Worm (Caenorhabditis elegans) whole organism, L4 larva: ENCODE measurements around the gene tufm-1.

ENCODE experiments used
- Y5F2A.4 ChIP-seq: fragments of 200-800 bp; sonication (Bioruptor generic); optimal IDR thresholded peaks from 2 replicates; lab custom pipeline; 2018; ENCODE audit warnings: mild to moderate bottlenecking, missing genetic modification characterization, missing compliant biosample characterization
- Y75B8A.6 ChIP-seq: fragments of 200-800 bp; sonication (Bioruptor generic); IDR thresholded peaks from 2 replicates; pipeline ENCODE4 v1.3.6; 2022; ENCODE audit warnings: missing genetic modification reagents, missing genetic modification characterization, missing compliant biosample characterization
- ZK546.5 ChIP-seq, 2 experiments: sonication (generic microtip); optimal IDR thresholded peaks; 2 replicates each; lab custom pipeline; 2017; ENCODE audit warnings: missing biosample characterization in 2 of 2, missing genetic modification characterization in 2 of 2
- ama-1 ChIP-seq: fragments of 150-350 bp; optimal IDR thresholded peaks from 2 replicates; lab custom pipeline; 2014; ENCODE audit warnings: inconsistent platforms, mixed read lengths
- arid-1 ChIP-seq: fragments of 200-800 bp; sonication (Bioruptor generic); conservative IDR thresholded peaks from 2 replicates; pipeline ENCODE4 v1.3.6; 2022; ENCODE audit warnings: missing genetic modification reagents, missing genetic modification characterization, missing compliant biosample characterization
- attf-4 ChIP-seq: sonication (generic microtip); optimal IDR thresholded peaks from 3 replicates; lab custom pipeline; 2017; ENCODE audit warnings: missing biosample characterization, missing genetic modification characterization
- ceh-20 ChIP-seq: fragments of 200-800 bp; sonication (Bioruptor generic); IDR thresholded peaks from 2 replicates; pipeline ENCODE4 v1.3.6; 2022; ENCODE audit warnings: missing genetic modification reagents, missing genetic modification characterization, missing compliant biosample characterization
- ceh-28 ChIP-seq: fragments of 150-350 bp; optimal IDR thresholded peaks from 2 replicates; lab custom pipeline; 2014; ENCODE audit warnings: missing biosample characterization, missing genetic modification reagents, missing genetic modification characterization
- ceh-32 ChIP-seq: sonication (generic microtip); optimal IDR thresholded peaks from 2 replicates; lab custom pipeline; 2016; ENCODE audit warnings: mild to moderate bottlenecking, missing genetic modification characterization, missing compliant biosample characterization; ENCODE audit not compliant: poor library complexity
- ceh-62 ChIP-seq: sonication (generic microtip); optimal IDR thresholded peaks from 2 replicates; lab custom pipeline; 2017; ENCODE audit warnings: missing biosample characterization, missing genetic modification characterization
- ceh-82 ChIP-seq: sonication (generic microtip); optimal IDR thresholded peaks from 2 replicates; lab custom pipeline; 2017; ENCODE audit warnings: missing biosample characterization, missing genetic modification characterization
- daf-12 ChIP-seq: fragments of 150-350 bp; optimal IDR thresholded peaks from 2 replicates; lab custom pipeline; 2014; ENCODE audit warnings: missing biosample characterization, missing genetic modification reagents, missing genetic modification characterization
- daf-16 ChIP-seq, 3 experiments: sonication (generic microtip); optimal IDR thresholded peaks; 2 replicates each; lab custom pipeline; 2016 to 2017; ENCODE audit warnings: missing genetic modification characterization in 3 of 3, missing genetic modification reagents in 3 of 3, mild to moderate bottlenecking in 2 of 3, missing compliant biosample characterization in 2 of 3, missing biosample characterization in 1 of 3, moderate library complexity in 1 of 3
- dmd-9 ChIP-seq: fragments of 200-800 bp; sonication (Bioruptor generic); IDR thresholded peaks from 2 replicates; pipeline ENCODE4 v1.3.6; 2022; ENCODE audit warnings: missing genetic modification reagents, missing genetic modification characterization, missing compliant biosample characterization
- dpl-1 ChIP-seq: fragments of 150-350 bp; optimal IDR thresholded peaks from 2 replicates; lab custom pipeline; 2014; ENCODE audit warnings: missing biosample characterization, missing genetic modification reagents, missing genetic modification characterization
- duxl-1 ChIP-seq: sonication (generic microtip); optimal IDR thresholded peaks from 2 replicates; lab custom pipeline; 2016; ENCODE audit warnings: mild to moderate bottlenecking, missing genetic modification characterization, moderate library complexity, missing compliant biosample characterization; ENCODE audit not compliant: poor library complexity
- dve-1 ChIP-seq: sonication (generic microtip); optimal IDR thresholded peaks from 2 replicates; lab custom pipeline; 2017; ENCODE audit warnings: antibody characterized with exemption, mild to moderate bottlenecking, missing genetic modification characterization, missing compliant biosample characterization; ENCODE audit not compliant: insufficient read depth
- egl-43 ChIP-seq: fragments of 200-800 bp; sonication (Bioruptor generic); IDR thresholded peaks from 2 replicates; pipeline ENCODE4 v1.3.6; 2022; ENCODE audit warnings: missing genetic modification reagents, missing genetic modification characterization, missing compliant biosample characterization
- fkh-10 ChIP-seq: fragments of 150-350 bp; optimal IDR thresholded peaks from 2 replicates; lab custom pipeline; 2014; ENCODE audit warnings: missing biosample characterization, missing genetic modification reagents, missing genetic modification characterization
- fos-1 ChIP-seq: fragments of 150-350 bp; optimal IDR thresholded peaks from 2 replicates; lab custom pipeline; 2014; ENCODE audit warnings: missing biosample characterization, missing genetic modification characterization
- hlh-11 ChIP-seq: fragments of 200-800 bp; sonication (Bioruptor generic); optimal IDR thresholded peaks from 2 replicates; lab custom pipeline; 2018; ENCODE audit warnings: mild to moderate bottlenecking, missing genetic modification characterization, missing compliant biosample characterization
- hlh-30 ChIP-seq: sonication (generic microtip); optimal IDR thresholded peaks from 2 replicates; lab custom pipeline; 2017; ENCODE audit warnings: antibody characterized with exemption, mild to moderate bottlenecking, missing genetic modification characterization, missing compliant biosample characterization; ENCODE audit not compliant: insufficient read depth
- hmg-1.1 ChIP-seq: fragments of 200-800 bp; sonication (Bioruptor generic); IDR thresholded peaks from 2 replicates; pipeline ENCODE4 v1.3.6; 2022; ENCODE audit warnings: missing genetic modification reagents, missing genetic modification characterization, missing compliant biosample characterization
- jun-1 ChIP-seq: fragments of 150-350 bp; optimal IDR thresholded peaks from 2 replicates; lab custom pipeline; 2014; ENCODE audit warnings: missing biosample characterization, missing genetic modification reagents, missing genetic modification characterization
- lin-38 ChIP-seq: fragments of 200-800 bp; sonication (Bioruptor generic); IDR thresholded peaks from 2 replicates; pipeline ENCODE4 v1.3.6; 2022; ENCODE audit warnings: missing genetic modification reagents, missing genetic modification characterization, missing compliant biosample characterization
- lin-39 ChIP-seq: fragments of 150-350 bp; optimal IDR thresholded peaks from 2 replicates; lab custom pipeline; 2014; ENCODE audit warnings: missing biosample characterization, missing genetic modification reagents, missing genetic modification characterization
- lsy-2 ChIP-seq, 2 experiments: fragments of 150-350 bp in 1 of 2; sonication (generic microtip) in 1 of 2; optimal IDR thresholded peaks; 2 replicates each; lab custom pipeline; 2014 to 2017; ENCODE audit warnings: missing biosample characterization in 2 of 2, missing genetic modification characterization in 2 of 2
- madf-5 ChIP-seq, 2 experiments: fragments of 200-800 bp; sonication (Bioruptor generic); IDR thresholded peaks; 2 replicates each; pipeline ENCODE4 v1.3.6; 2022; ENCODE audit warnings: missing compliant biosample characterization in 2 of 2, missing genetic modification characterization in 2 of 2
- mdl-1 ChIP-seq, 2 experiments: fragments of 150-350 bp in 1 of 2; sonication (generic microtip) in 1 of 2; optimal IDR thresholded peaks; 2 replicates each; lab custom pipeline; 2014 to 2017; ENCODE audit warnings: missing biosample characterization in 2 of 2, missing genetic modification characterization in 2 of 2
- mdt-29 ChIP-seq: fragments of 200-800 bp; sonication (Bioruptor generic); IDR thresholded peaks from 2 replicates; pipeline ENCODE4 v1.3.6; 2022; ENCODE audit warnings: missing genetic modification reagents, missing genetic modification characterization, missing compliant biosample characterization
- mep-1 ChIP-seq: fragments of 150-350 bp; sonication (generic microtip); optimal IDR thresholded peaks from 3 replicates; lab custom pipeline; 2014; ENCODE audit warnings: missing biosample characterization, missing genetic modification characterization
- mes-2 ChIP-seq: sonication (generic microtip); optimal IDR thresholded peaks from 2 replicates; lab custom pipeline; 2016; ENCODE audit warnings: missing genotype, mild to moderate bottlenecking, missing genetic modification characterization, missing compliant biosample characterization; ENCODE audit not compliant: poor library complexity, severe bottlenecking
- mxl-2 ChIP-seq: fragments of 200-800 bp; sonication (Bioruptor generic); conservative IDR thresholded peaks from 2 replicates; pipeline ENCODE4 v1.3.6; 2022; ENCODE audit warnings: missing genetic modification reagents, missing genetic modification characterization, missing compliant biosample characterization
- nhr-102 ChIP-seq: sonication (generic microtip); optimal IDR thresholded peaks from 2 replicates; lab custom pipeline; 2016; ENCODE audit warnings: mild to moderate bottlenecking, missing genetic modification characterization, moderate library complexity, missing compliant biosample characterization
- nhr-11 ChIP-seq: fragments of 150-350 bp; optimal IDR thresholded peaks from 2 replicates; lab custom pipeline; 2014; ENCODE audit warnings: missing biosample characterization, missing genetic modification characterization
- nhr-25 ChIP-seq: sonication (generic microtip); optimal IDR thresholded peaks from 2 replicates; lab custom pipeline; 2017; ENCODE audit warnings: missing genetic modification characterization, mild to moderate bottlenecking, missing compliant biosample characterization, antibody characterized with exemption, moderate library complexity, borderline replicate concordance; ENCODE audit not compliant: insufficient read depth
- nhr-28 ChIP-seq: fragments of 150-350 bp; optimal IDR thresholded peaks from 2 replicates; lab custom pipeline; 2014; ENCODE audit warnings: missing biosample characterization, missing genetic modification characterization
- nhr-42 ChIP-seq: fragments of 200-800 bp; sonication (Bioruptor generic); IDR thresholded peaks from 2 replicates; pipeline ENCODE4 v1.3.6; 2022; ENCODE audit warnings: missing genetic modification characterization, missing compliant biosample characterization
- nhr-6 ChIP-seq: fragments of 150-350 bp; optimal IDR thresholded peaks from 2 replicates; lab custom pipeline; 2014; ENCODE audit warnings: missing biosample characterization, missing genetic modification characterization
- nhr-77 ChIP-seq: fragments of 150-350 bp; optimal IDR thresholded peaks from 2 replicates; lab custom pipeline; 2014; ENCODE audit warnings: missing biosample characterization, missing genetic modification characterization
- pha-4 ChIP-seq, 2 experiments: fragments of 150-350 bp in 1 of 2; fragments of 200-800 bp in 1 of 2; sonication (Bioruptor generic) in 1 of 2; IDR thresholded peaks in 1 of 2; optimal IDR thresholded peaks in 1 of 2; 2 replicates each; pipeline versions ENCODE4 v1.3.6 to Lab custom; 2014 to 2022; ENCODE audit warnings: missing genetic modification characterization in 2 of 2, missing genetic modification reagents in 2 of 2, missing biosample characterization in 1 of 2, missing compliant biosample characterization in 1 of 2
- php-3 ChIP-seq: fragments of 200-800 bp; sonication (Bioruptor generic); IDR thresholded peaks from 2 replicates; pipeline ENCODE4 v1.3.6; 2022; ENCODE audit warnings: missing genetic modification reagents, missing genetic modification characterization, missing compliant biosample characterization
- rbr-2 ChIP-seq: sonication (generic microtip); optimal IDR thresholded peaks from 2 replicates; lab custom pipeline; 2016; ENCODE audit warnings: missing genotype, missing genetic modification characterization, missing compliant biosample characterization
- sdz-12 ChIP-seq: fragments of 200-800 bp; sonication (Bioruptor generic); optimal IDR thresholded peaks from 2 replicates; lab custom pipeline; 2018; ENCODE audit warnings: mild to moderate bottlenecking, missing genetic modification characterization, missing compliant biosample characterization
- set-16 ChIP-seq: fragments of 200-800 bp; sonication (Bioruptor generic); IDR thresholded peaks from 2 replicates; pipeline ENCODE4 v1.3.6; 2022; ENCODE audit warnings: missing genetic modification reagents, missing genetic modification characterization, missing compliant biosample characterization
- spr-1 ChIP-seq: sonication (generic microtip); optimal IDR thresholded peaks from 2 replicates; lab custom pipeline; 2016; ENCODE audit warnings: mild to moderate bottlenecking, missing genetic modification characterization, missing compliant biosample characterization
- vab-7 ChIP-seq: fragments of 200-800 bp; sonication (Bioruptor generic); IDR thresholded peaks from 2 replicates; pipeline ENCODE4 v1.3.6; 2022; ENCODE audit warnings: missing genetic modification reagents, missing genetic modification characterization, missing compliant biosample characterization
- zfp-2 ChIP-seq: sonication (generic microtip); optimal IDR thresholded peaks from 2 replicates; lab custom pipeline; 2016; ENCODE audit warnings: mild to moderate bottlenecking, missing genetic modification characterization, missing compliant biosample characterization
- zip-2 ChIP-seq: fragments of 150-350 bp; optimal IDR thresholded peaks from 2 replicates; lab custom pipeline; 2014; ENCODE audit warnings: missing biosample characterization, missing genetic modification characterization

The tufm-1 gene

ce11 chrIII:2768635-2769034, 46.1 kb downstream of the tufm-1 start, which contains the start of gene swsn-3 (continued):
- TF ChIP-seq php-3 (0 out of 2 replicates have a peak, but pooled peaks have one; percentile 20), pha-4 (GFP tag; IDR thresholded peaks at IDR 0.05; lab: Robert Waterston, UW) (peak; percentile 83), pha-4 (tag; optimal IDR thresholded peaks at IDR 0.05; lab: Kevin White, UChicago) (no peak), ceh-32 (tag; lab: Kevin White, UChicago) (no peak), nhr-77 (peak; percentile 65), hmg-1.1 (peak; percentile 77), ceh-20 (no peak), hlh-30 (tag; lab: Kevin White, UChicago) (peak; percentile 87), dve-1 (peak; percentile 86), sdz-12 (GFP tag; lab: Kevin White, UChicago) (peak; percentile 16), Y75B8A.6 (GFP tag; lab: Robert Waterston, UW) (peak; percentile 45; the same call in 1 of the 2 replicates), mxl-2 (GFP tag; lab: Robert Waterston, UW) (0 out of 2 replicates have a peak, but pooled peaks have one; percentile 19), mdl-1 (tag; optimal IDR thresholded peaks at IDR 0.05; lab: Kevin White, UChicago) (peak; percentile 25 to 63), mep-1 (peak; percentile 91), daf-12 (tag; lab: Kevin White, UChicago) (no peak), egl-43 (GFP tag; lab: Robert Waterston, UW) (no peak), nhr-6 (tag; lab: Kevin White, UChicago) (peak; percentile 93), nhr-28 (tag; lab: Kevin White, UChicago) (peak; percentile 53), mdt-29 (GFP tag; lab: Robert Waterston, UW) (no peak), dmd-9 (GFP tag; lab: Robert Waterston, UW) (no peak), ceh-62 (tag; lab: Kevin White, UChicago) (no peak), set-16 (GFP tag; lab: Robert Waterston, UW) (no peak), jun-1 (tag; lab: Kevin White, UChicago) (no peak), attf-4 (tag; lab: Kevin White, UChicago) (no peak), daf-16 (GFP tag; optimal IDR thresholded peaks at IDR 0.05; lab: Kevin White, UChicago) (peak in 1 of 2 experiments; percentile 36), daf-16 (tag; optimal IDR thresholded peaks at IDR 0.05; lab: Kevin White, UChicago) (peak; percentile 54), Y5F2A.4 (GFP tag; lab: Kevin White, UChicago) (no peak), dpl-1 (GFP tag; lab: Kevin White, UChicago) (peak; percentile 84), zfp-2 (peak; percentile 42), hlh-11 (tag; lab: Kevin White, UChicago) (peak; percentile 60), ZK546.5 (tag; optimal IDR thresholded peaks at IDR 0.05; lab: Kevin White, UChicago) (peak in 1 of 2 experiments; percentile 3), lsy-2 (tag; optimal IDR thresholded peaks at IDR 0.05; lab: Kevin White, UChicago) (peak; percentile 20 to 94), lin-39 (no peak), fkh-10 (GFP tag; lab: Kevin White, UChicago) (peak; percentile 18), nhr-42 (GFP tag; lab: Robert Waterston, UW) (0 out of 2 replicates have a peak, but pooled peaks have one; percentile 32), nhr-102 (tag; lab: Kevin White, UChicago) (peak; percentile 70), ceh-28 (peak; percentile 53), zip-2 (tag; lab: Kevin White, UChicago) (peak; percentile 45), rbr-2 (tag; lab: Kevin White, UChicago) (peak; percentile 85), mes-2 (tag; lab: Kevin White, UChicago) (peak; percentile 96), ama-1 (no peak), vab-7 (GFP tag; lab: Robert Waterston, UW) (peak; percentile 74), nhr-25 (tag; lab: Kevin White, UChicago) (peak; percentile 48), lin-38 (peak; percentile 97), nhr-11 (tag; lab: Kevin White, UChicago) (peak; percentile 7), arid-1 (GFP tag; lab: Robert Waterston, UW) (peak; percentile 89), spr-1 (peak; percentile 68), madf-5 (GFP tag; IDR thresholded peaks at IDR 0.05; lab: Robert Waterston, UW) (no peak), ceh-82 (tag; lab: Kevin White, UChicago) (no peak), fos-1 (tag; lab: Kevin White, UChicago) (no peak), duxl-1 (tag; lab: Kevin White, UChicago) (peak; percentile 92)
